Worm (Caenorhabditis elegans) whole organism, L1 larva: ENCODE data around the gene srh-300.

ENCODE experiments used
- hpl-2 ChIP-seq: fragments of 150-350 bp; optimal IDR thresholded peaks from 2 replicates; lab custom pipeline; 2014; ENCODE audit warnings: missing biosample characterization, missing genetic modification reagents, missing genetic modification characterization
- jun-1 ChIP-seq: fragments of 150-350 bp; optimal IDR thresholded peaks from 2 replicates; lab custom pipeline; 2014; ENCODE audit warnings: missing biosample characterization, missing genetic modification reagents, missing genetic modification characterization
- lin-13 ChIP-seq: fragments of 150-350 bp; optimal IDR thresholded peaks from 2 replicates; lab custom pipeline; 2014; ENCODE audit warnings: missing biosample characterization, missing genetic modification reagents, missing genetic modification characterization
- mef-2 ChIP-seq: fragments of 150-350 bp; optimal IDR thresholded peaks from 2 replicates; lab custom pipeline; 2014; ENCODE audit warnings: missing biosample characterization, missing genetic modification characterization
- nhr-237 ChIP-seq: fragments of 150-350 bp; optimal IDR thresholded peaks from 2 replicates; lab custom pipeline; 2014; ENCODE audit warnings: missing biosample characterization, missing genetic modification characterization
- pag-3 ChIP-seq: sonication (generic microtip); optimal IDR thresholded peaks from 2 replicates; lab custom pipeline; 2017; ENCODE audit warnings: missing genetic modification characterization, mild to moderate bottlenecking, missing compliant biosample characterization, antibody characterized with exemption, borderline replicate concordance; ENCODE audit not compliant: insufficient read depth
- unc-130 ChIP-seq: fragments of 150-350 bp; optimal IDR thresholded peaks from 2 replicates; lab custom pipeline; 2017; ENCODE audit warnings: missing biosample characterization, missing genetic modification characterization, inconsistent platforms
- unc-86 ChIP-seq: sonication (generic microtip); optimal IDR thresholded peaks from 2 replicates; lab custom pipeline; 2016; ENCODE audit warnings: missing genetic modification characterization, missing compliant biosample characterization

DNA sequence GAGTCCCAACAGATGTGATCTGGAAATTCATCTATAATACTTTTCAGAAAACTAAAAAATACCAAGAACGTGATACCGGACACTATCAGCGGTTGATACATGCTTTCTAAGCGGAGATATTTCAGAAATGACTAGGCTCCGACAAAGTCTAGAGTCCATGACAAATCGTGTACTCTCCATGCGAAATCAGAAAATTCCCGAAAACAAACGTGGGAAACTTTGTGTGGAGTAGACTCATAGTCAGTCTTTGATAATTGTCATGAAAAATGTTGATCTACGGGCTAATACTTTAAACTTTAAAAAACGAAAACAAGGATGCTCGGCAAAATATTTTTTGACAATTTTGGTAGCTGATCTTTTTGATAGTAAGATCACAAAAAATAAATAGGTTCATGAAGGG, 23.1 kb upstream of the srh-300 start, which contains the start of gene srx-18:
- no peak for TF ChIP-seq hpl-2 (GFP tag; lab: Kevin White, UChicago)
- no peak for TF ChIP-seq lin-13 (GFP tag; lab: Kevin White, UChicago)
- TF ChIP-seq unc-130: no peak
- TF ChIP-seq nhr-237: no peak
- TF ChIP-seq pag-3 (tag; lab: Kevin White, UChicago): no peak
- no peak for TF ChIP-seq jun-1 (tag; lab: Kevin White, UChicago)
- no peak for TF ChIP-seq unc-86
- no peak for TF ChIP-seq mef-2 (tag; lab: Kevin White, UChicago)
